Worm (Caenorhabditis elegans) whole organism, L4/young adult: Measurements from ENCODE around the gene ref-2.

ENCODE experiments used
- W03F9.2 ChIP-seq: fragments of 150-350 bp; optimal IDR thresholded peaks from 2 replicates; lab custom pipeline; 2014; ENCODE audit warnings: missing biosample characterization, missing genetic modification characterization
- dao-5 ChIP-seq: sonication (generic microtip); optimal IDR thresholded peaks from 2 replicates; lab custom pipeline; 2016; ENCODE audit warnings: missing genotype, missing genetic modification characterization, moderate library complexity, missing compliant biosample characterization
- him-1 ChIP-seq: sonication (generic microtip); optimal IDR thresholded peaks from 2 replicates; lab custom pipeline; 2016; ENCODE audit warnings: missing genotype, missing genetic modification reagents, missing genetic modification characterization, missing compliant biosample characterization

ref-2 gene

DNA sequence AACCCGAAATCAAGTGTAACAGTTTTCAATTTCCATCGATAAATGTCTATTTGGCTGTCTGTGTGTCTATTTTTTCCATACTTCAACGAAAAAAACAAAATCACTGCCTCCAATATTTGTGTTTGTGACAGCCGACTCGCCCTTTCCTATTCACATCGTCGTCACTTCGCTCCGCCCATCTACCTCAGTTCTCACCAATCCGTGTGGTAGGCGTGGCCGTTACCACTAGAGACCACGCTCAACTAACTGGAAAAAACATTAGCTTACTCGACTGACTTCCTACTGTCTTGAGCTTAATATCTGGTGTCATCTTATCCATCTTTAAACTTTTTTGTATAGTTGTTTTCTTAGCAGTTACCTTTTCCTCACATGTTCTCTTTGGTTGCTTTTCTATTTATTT, 1.3 kb downstream of the ref-2 start:
- TF ChIP-seq him-1 (tag; lab: Kevin White, UChicago) (no peak), W03F9.2 (tag; lab: Kevin White, UChicago) (no peak), dao-5 (tag; lab: Kevin White, UChicago) (no peak)

DNA sequence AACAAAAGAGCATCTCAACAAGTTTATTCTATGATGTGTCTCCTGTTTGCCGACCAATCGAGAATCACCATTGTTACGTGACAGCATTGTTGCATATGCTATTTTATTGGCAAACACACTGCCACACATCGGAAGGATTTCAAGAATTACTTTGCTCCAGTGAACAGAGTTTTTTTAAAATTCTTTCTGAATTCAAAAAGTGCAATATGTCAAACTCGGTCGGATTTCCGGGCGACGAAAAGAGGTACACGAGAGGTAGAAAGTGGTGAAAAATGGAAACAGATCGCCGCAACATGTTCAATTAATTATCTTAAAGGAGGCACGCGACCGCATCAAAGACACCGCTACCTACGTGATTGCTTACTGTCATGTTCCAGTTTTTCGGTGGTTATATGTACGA, 6.0 kb downstream of the ref-2 start:
- no peak for TF ChIP-seq him-1 (tag; lab: Kevin White, UChicago)
- TF ChIP-seq W03F9.2 (tag; lab: Kevin White, UChicago), result no peak
- no peak for TF ChIP-seq dao-5 (tag; lab: Kevin White, UChicago)

DNA sequence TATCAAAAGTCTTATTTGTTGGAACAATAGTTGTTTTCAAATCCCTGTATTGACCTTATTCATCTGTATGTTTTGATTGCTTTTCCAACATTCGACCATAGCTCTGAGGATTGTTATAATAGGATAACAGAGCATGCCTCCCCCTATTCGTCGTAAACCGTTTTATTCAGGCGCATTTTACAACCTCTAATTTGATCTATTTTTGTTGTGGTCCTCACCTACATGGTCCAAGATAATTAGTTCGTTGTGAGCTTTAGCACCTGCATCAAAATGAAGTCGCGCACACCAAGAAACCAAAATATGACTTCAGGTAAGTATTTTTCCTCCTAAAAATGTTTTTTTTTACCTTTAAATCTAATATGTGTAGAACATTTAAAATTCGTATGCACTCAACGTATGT, 8.7 kb downstream of the ref-2 start, which contains the start of gene deg-1:
deg-1 (plus strand) TSS at position 301 of the 400 bp plus-strand sequence.
- TF ChIP-seq him-1 (tag; lab: Kevin White, UChicago) (no peak), dao-5 (tag; lab: Kevin White, UChicago) (no peak), W03F9.2 (tag; lab: Kevin White, UChicago) (no peak)

DNA sequence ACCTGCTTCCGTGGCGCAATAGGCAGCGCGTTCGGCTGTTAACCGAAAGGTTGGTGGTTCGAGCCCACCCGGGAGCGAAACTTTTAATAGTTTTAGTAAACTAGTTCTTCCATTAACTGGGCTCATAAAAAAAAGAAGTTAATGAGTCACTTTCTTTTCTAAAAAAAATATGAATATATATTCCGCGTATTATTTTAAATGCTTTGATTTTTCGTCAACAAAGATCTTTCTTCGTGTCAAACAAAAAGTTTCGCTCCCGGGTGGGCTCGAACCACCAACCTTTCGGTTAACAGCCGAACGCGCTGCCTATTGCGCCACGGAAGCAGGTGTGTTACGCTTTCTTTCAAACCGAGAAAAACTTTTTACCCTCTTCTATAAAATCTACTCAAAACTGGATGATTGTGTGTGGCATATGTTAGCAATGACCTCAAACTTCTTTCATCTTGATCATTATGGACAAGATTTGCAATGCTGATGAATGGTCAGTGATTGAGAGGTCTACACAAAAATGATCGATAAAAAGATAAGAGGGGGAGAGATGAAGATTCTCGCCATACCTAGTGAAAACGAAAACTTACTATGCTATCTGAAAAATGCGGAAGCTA, 29.8 kb downstream of the ref-2 start:
- no peak for TF ChIP-seq W03F9.2 (tag; lab: Kevin White, UChicago)
- TF ChIP-seq dao-5 (tag; lab: Kevin White, UChicago), result peak; percentile 40

DNA sequence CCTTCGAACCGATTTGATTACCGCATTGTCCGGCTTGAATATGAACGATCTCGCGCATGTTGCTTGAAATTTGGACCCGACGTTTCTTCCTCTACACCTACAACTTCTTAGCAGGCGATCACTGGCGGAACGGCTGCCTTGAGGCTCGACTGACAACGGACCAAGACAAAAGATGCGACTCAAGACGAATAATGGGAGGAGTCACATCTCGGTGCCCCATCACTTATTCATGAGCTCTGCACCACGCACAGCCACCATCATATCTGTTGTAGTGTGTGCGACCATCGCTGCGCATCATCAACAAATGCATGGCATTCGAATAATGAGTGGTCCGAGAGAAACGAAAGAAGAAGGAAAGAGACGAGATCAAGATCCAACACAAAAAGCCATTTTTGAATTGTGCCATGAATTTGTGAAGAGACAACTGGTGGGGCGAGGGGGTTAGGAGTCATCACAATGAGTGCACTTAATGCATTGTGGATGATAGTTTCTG, 32.5 kb downstream of the ref-2 start, which contains the start of gene mec-7:
mec-7 (minus strand) TSS at position 181 of the 493 bp plus-strand sequence.
- TF ChIP-seq W03F9.2 (tag; lab: Kevin White, UChicago) (no peak), dao-5 (tag; lab: Kevin White, UChicago) (no peak), him-1 (tag; lab: Kevin White, UChicago) (no peak)

DNA sequence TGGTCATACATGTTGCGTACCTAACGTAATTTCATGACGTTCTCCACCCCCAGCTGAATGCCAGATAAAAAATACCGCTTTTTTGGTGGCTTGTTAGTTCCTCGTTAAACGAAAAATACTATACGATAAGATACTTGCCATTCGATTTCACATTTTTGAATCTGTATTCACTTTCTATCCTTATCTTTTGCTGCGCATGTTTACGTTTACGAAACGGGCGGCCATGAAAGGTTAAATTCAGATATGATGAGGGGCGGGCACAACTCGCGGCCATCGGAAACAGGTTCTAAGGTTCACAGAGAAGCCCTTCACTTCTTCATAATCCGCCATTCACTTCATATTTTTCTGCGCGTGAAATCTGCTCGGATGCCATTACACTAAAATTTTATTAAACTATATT, 34.7 kb downstream of the ref-2 start:
- TF ChIP-seq W03F9.2 (tag; lab: Kevin White, UChicago) (no peak), him-1 (tag; lab: Kevin White, UChicago) (no peak), dao-5 (tag; lab: Kevin White, UChicago) (no peak)

DNA sequence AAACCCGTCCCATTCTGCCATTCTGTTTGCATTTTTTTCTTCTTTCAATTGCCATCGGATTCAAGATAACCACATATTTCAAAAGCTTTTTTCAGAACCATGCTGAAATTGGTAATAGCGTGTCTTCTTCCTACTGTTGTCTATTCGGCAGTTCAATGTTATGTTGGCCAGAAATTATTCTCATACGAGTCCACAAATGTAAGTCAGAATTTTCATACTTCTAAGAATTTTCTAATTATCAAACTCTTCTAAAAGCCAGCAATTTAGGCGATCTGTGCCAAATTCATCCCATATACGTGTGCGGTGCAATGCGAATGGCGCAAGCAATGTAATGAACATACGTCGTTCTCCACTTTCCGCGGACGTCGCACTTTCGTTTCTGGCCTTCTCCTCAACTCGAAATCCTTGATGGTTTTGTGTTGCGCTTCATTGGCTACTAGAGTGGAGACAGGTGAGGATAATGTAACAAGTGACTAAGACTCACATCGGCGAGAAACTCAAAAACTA, 35.5 kb downstream of the ref-2 start, which contains the start of gene ZK154.1:
ZK154.1 (plus strand) TSS at position 51 of the 507 bp plus-strand sequence.
- TF ChIP-seq dao-5 (tag; lab: Kevin White, UChicago), result no peak
- no peak for TF ChIP-seq him-1 (tag; lab: Kevin White, UChicago)

DNA sequence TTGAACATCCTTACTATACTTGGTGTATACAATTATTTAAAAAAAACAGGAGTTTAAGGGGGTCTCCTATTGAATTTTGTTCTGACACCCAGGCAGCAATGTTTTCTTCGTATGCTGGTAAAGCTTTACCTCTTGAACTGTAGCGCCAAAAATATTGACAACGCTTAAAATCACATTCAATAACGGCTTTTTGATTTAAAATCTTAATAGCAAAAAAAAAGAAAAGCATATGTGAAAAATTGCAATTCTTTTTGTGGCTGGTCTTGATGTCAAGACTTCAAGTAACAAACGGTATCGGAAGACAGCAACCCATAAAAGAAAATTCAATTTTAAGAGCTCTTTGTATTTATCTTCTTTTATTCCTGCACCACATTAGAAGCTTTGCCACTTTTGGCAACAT, 37.8 kb downstream of the ref-2 start:
- TF ChIP-seq him-1 (tag; lab: Kevin White, UChicago) (no peak), dao-5 (tag; lab: Kevin White, UChicago) (no peak), W03F9.2 (tag; lab: Kevin White, UChicago) (no peak)

DNA sequence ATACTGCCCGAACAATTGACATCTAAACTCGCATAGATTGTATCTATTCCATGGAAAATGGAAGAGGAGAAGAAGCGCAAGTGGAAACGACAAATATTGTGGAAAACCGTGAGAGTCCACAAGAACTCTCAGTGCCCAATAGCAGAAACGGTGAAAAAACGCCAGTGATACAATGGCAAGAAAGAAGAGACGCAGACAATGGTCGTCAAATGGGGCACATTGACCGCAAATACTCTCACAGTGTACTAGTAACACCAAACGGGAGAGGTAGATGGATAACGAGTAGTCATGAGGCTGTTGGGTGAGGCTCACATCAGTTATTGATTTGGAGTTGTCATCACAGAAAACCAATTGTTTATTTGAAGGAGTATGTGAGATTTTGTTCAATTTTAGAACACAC, 38.4 kb downstream of the ref-2 start, which contains the start of gene ZK154.4:
ZK154.4 (minus strand) TSS at position 27 of the 400 bp plus-strand sequence.
- TF ChIP-seq him-1 (tag; lab: Kevin White, UChicago) (peak; percentile 17), dao-5 (tag; lab: Kevin White, UChicago) (no peak), W03F9.2 (tag; lab: Kevin White, UChicago) (no peak)

DNA sequence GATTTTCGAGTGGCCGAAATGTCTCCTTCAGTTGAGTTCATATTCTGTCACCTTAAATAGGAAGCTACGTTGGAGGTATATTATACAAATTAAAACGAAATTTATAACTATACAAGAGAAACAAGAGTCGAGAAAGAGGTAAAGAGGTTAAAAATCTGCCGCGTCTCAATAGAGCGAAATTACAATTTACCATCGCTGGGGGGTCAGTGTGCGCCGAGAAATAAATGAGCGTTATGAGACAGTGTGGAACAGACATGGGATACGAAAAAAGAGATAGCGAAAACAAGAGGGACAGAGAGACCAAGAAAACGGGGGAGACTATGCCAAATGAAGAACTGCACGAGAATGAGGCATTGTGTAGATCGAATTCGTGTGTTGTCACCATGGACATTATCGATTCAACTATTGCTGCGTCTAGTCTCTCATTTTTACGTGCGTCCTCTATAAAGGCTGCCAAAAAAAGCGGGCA, 43.9 kb downstream of the ref-2 start, which contains the start of gene ZK154.5:
ZK154.5 (minus strand) TSS at position 51 of the 469 bp plus-strand sequence.
- TF ChIP-seq him-1 (tag; lab: Kevin White, UChicago) (no peak), dao-5 (tag; lab: Kevin White, UChicago) (no peak), W03F9.2 (tag; lab: Kevin White, UChicago) (peak; percentile 34)

DNA sequence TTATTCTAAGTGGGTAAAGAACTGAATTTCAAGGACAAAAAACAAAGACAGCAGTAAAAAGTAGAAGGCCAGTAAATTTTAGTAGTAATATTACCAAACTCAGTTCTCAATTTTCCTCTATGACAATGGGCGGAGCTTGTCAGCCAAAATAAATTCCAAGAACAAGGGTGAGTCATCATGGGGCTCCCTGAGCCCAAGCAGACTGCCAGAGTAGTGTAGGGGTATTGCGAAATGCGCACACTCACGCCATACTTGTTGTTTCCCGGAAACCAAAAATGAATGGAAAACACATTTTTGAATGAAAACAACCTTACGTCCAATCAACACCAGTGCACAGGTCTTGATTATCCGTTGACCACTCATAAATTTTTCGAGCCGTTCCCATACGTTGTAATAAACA, 47.8 kb downstream of the ref-2 start:
- TF ChIP-seq him-1 (tag; lab: Kevin White, UChicago) (peak; percentile 16), dao-5 (tag; lab: Kevin White, UChicago) (no peak)

DNA sequence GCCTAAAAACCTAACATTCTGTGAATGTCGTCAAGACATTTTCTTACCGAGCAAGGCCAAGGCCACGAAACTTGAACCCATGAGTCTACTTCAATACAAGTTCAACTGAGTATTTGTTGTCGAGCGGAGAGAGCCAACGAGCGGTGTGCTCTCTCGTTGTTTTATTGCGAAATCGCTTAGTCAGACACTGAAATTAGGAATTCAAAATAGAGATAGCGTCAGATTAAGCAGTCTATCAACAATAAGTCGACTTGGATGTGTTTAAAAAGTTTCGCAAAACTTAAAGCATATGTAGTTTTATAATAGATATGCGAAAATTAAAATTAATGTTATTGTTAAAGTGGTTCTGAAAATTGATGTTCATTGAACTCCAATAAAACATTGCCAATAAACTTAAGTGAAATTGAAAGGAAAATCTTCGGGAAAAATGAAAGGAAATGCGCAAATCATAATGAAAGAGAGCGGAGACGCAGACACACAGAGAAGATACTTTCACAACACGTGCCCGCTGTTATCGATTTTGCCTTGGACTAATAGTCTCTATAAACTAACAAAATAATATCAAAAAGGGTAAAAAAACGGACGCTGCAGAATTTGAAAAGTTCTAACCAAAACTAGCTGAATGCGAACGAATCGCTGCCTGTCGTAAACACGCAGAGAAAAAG, 49.5 kb downstream of the ref-2 start, which contains the start of gene ZK154.6:
ZK154.6 (minus strand) TSS at position 187 of the 665 bp plus-strand sequence.
- TF ChIP-seq dao-5 (tag; lab: Kevin White, UChicago) (no peak), W03F9.2 (tag; lab: Kevin White, UChicago) (no peak), him-1 (tag; lab: Kevin White, UChicago) (no peak)

DNA sequence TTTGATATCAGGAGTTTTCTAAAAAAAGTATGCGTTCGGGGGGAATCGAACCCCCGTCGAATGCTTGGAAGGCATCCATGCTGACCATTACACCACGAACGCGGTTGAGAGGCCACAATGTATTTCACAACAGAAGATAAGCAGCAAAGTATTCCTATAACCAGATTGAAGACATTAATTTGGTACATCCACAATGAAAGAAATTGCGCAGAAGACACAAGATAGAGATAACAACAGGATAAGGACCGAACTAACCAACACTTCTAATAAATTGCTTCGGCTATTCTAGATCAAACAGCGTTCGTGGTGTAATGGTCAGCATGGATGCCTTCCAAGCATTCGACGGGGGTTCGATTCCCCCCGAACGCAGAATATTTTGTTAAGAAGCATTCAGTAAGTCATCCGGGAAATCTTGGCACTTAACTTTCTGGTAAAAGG, 50.3 kb downstream of the ref-2 start:
- no peak for TF ChIP-seq him-1 (tag; lab: Kevin White, UChicago)
- no peak for TF ChIP-seq W03F9.2 (tag; lab: Kevin White, UChicago)
- TF ChIP-seq dao-5 (tag; lab: Kevin White, UChicago), result peak; percentile 27
